Worm (Caenorhabditis elegans): ENCODE data around the gene xpb-1.

ce11 chrIII:11510120-11510519 is 16.3 kb upstream of the xpb-1 start:
- TF ChIP-seq unc-62 (GFP tag; optimal IDR thresholded peaks at IDR 0.05) (no peak), gei-17 (GFP tag; optimal IDR thresholded peaks at IDR 0.05) (no peak), nfya-1 (tag; optimal IDR thresholded peaks at IDR 0.05; ENCODE audit: borderline replicate concordance, insufficient read depth) (no peak), nhr-90 (tag; optimal IDR thresholded peaks at IDR 0.05) (no peak), hrde-1 (tag; optimal IDR thresholded peaks at IDR 0.05; ENCODE audit: borderline replicate concordance) (no peak), ama-1 (optimal IDR thresholded peaks at IDR 0.05) (no peak), ama-1 (GFP tag; optimal IDR thresholded peaks at IDR 0.05) (no peak), attf-3 (GFP tag; conservative IDR thresholded peaks at IDR 0.05) (no peak)

Data from whole organism, young adult.